Worm (Caenorhabditis elegans): ENCODE measurements around the gene sma-10.

DNA sequence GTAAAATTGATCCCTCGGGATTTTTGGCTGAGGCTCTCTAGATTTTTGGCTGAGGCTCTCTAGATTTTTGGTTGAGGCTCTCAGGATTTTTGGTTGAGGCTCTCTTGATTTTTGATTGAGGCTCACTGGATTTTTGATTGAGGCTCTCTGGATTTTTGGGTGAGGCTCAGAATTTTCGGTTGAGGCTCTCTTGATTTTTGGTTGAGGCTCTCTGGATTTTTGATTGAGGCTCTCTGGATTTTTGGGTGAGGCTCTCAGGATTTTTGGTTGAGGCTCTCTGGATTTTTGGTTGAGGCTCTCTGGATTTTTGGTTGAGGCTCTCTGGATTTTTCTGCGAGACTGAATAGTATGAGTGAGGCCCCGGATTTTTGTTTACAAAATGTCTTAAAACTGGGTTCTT, 38.1 kb upstream of the sma-10 start:
- TF ChIP-seq ztf-11 (tag; optimal IDR thresholded peaks at IDR 0.05) (no peak), ztf-4 (tag; optimal IDR thresholded peaks at IDR 0.05) (no peak), R02D3.7 (tag; optimal IDR thresholded peaks at IDR 0.05) (no peak), aly-2 (tag; optimal IDR thresholded peaks at IDR 0.05) (no peak), snpc-4 (tag; optimal IDR thresholded peaks at IDR 0.05) (no peak), skn-1 (tag; optimal IDR thresholded peaks at IDR 0.05) (no peak), elt-3 (tag; optimal IDR thresholded peaks at IDR 0.05) (no peak), lin-39 (tag; optimal IDR thresholded peaks at IDR 0.05) (no peak), nfya-1 (tag; optimal IDR thresholded peaks at IDR 0.05; ENCODE audit: insufficient read depth) (no peak), nhr-28 (tag; optimal IDR thresholded peaks at IDR 0.05) (no peak), ama-1 (optimal IDR thresholded peaks at IDR 0.05) (no peak), nhr-25 (tag; optimal IDR thresholded peaks at IDR 0.05) (no peak), nhr-67 (tag; optimal IDR thresholded peaks at IDR 0.05) (no peak), nhr-12 (tag; optimal IDR thresholded peaks at IDR 0.05) (no peak)
